Fruit fly (Drosophila melanogaster): ENCODE measurements around the gene CG31268.

Gene CG31268

DNA sequence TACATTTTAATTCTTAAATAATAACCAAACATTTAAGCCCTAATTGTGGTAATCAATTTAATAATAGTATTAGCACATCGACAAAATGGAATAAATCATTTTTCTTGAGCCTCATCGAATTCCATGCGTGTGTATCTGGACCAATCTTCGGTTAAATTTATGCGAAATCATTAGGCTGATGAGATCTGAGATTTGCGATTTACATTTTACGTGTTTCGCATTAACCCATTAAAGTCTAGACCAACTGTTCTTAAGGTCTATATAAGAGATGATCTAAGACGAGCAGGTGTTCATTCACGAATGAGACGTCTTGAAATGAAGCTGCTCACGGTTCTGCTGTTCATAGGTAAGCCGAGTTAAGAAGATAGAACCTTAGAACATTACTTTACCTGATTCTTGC is at the start of gene CG31268:
TSS of gene CG31268 (plus strand) at position 301 of the 400 bp plus-strand sequence.
- TF ChIP-seq pad (GFP tag; optimal IDR thresholded peaks at IDR 0.05) (no peak), CG14711 (tag; optimal IDR thresholded peaks at IDR 0.05) (no peak), Hr96 (GFP tag; optimal IDR thresholded peaks at IDR 0.05) (no peak), toe (GFP tag; optimal IDR thresholded peaks at IDR 0.05) (no peak), CG5204 (GFP tag; optimal IDR thresholded peaks at IDR 0.05) (no peak), CG11617 (GFP tag; optimal IDR thresholded peaks at IDR 0.05) (no peak), bab1 (GFP tag; optimal IDR thresholded peaks at IDR 0.05) (no peak), CG33017 (tag; optimal IDR thresholded peaks at IDR 0.05) (no peak), tj (GFP tag; optimal IDR thresholded peaks at IDR 0.05) (no peak), CG12768 (GFP tag; optimal IDR thresholded peaks at IDR 0.05) (no peak), ovo (GFP tag; optimal IDR thresholded peaks at IDR 0.05) (no peak), Crg-1 (GFP tag; optimal IDR thresholded peaks at IDR 0.05) (no peak), CG7101 (tag; optimal IDR thresholded peaks at IDR 0.05) (no peak), kay (GFP tag; ENCODE audit: borderline replicate concordance) (no peak), CG1620 (GFP tag; optimal IDR thresholded peaks at IDR 0.05) (no peak), CG7045 (GFP tag; optimal IDR thresholded peaks at IDR 0.05) (no peak), cnc (optimal IDR thresholded peaks at IDR 0.05) (no peak), cic (GFP tag; optimal IDR thresholded peaks at IDR 0.05) (no peak), Mnt (GFP tag; optimal IDR thresholded peaks at IDR 0.05) (no peak)

dm6 chr3R:16982108-16982707 is 49.4 kb upstream of the CG31268 start, which contains the start of gene AhcyL2:
Gene AhcyL2 (minus strand): TSS chr3R:16982158.
- TF ChIP-seq Crg-1 (GFP tag; optimal IDR thresholded peaks at IDR 0.05) (no peak), CG12768 (GFP tag; optimal IDR thresholded peaks at IDR 0.05) (peak; percentile 12), CG1620 (GFP tag; optimal IDR thresholded peaks at IDR 0.05) (no peak), CG5204 (GFP tag; optimal IDR thresholded peaks at IDR 0.05) (no peak), CG11617 (GFP tag; optimal IDR thresholded peaks at IDR 0.05) (no peak), Clk (GFP tag; optimal IDR thresholded peaks at IDR 0.05) (no peak), CG33017 (tag; optimal IDR thresholded peaks at IDR 0.05) (peak; percentile 23), CG7101 (tag; optimal IDR thresholded peaks at IDR 0.05) (no peak), tj (GFP tag; optimal IDR thresholded peaks at IDR 0.05) (no peak), cnc (optimal IDR thresholded peaks at IDR 0.05) (no peak), kay (GFP tag; ENCODE audit: borderline replicate concordance) (peak; percentile 78), toe (GFP tag; optimal IDR thresholded peaks at IDR 0.05) (no peak), Hr96 (GFP tag; optimal IDR thresholded peaks at IDR 0.05) (no peak), CG7045 (GFP tag; optimal IDR thresholded peaks at IDR 0.05) (no peak), ovo (GFP tag; optimal IDR thresholded peaks at IDR 0.05) (no peak), Mnt (GFP tag; optimal IDR thresholded peaks at IDR 0.05) (no peak), pad (GFP tag; optimal IDR thresholded peaks at IDR 0.05) (no peak), cic (GFP tag; optimal IDR thresholded peaks at IDR 0.05) (peak; percentile 74), bab1 (GFP tag; optimal IDR thresholded peaks at IDR 0.05) (no peak), CG14711 (tag; optimal IDR thresholded peaks at IDR 0.05) (no peak)

dm6 chr3R:16983001-16983400 is 48.6 kb upstream of the CG31268 start:
- no peak for TF ChIP-seq toe (GFP tag; optimal IDR thresholded peaks at IDR 0.05)
- TF ChIP-seq CG7045 (GFP tag; optimal IDR thresholded peaks at IDR 0.05): no peak
- TF ChIP-seq CG14711 (tag; optimal IDR thresholded peaks at IDR 0.05): no peak
- no peak for TF ChIP-seq CG12768 (GFP tag; optimal IDR thresholded peaks at IDR 0.05)
- TF ChIP-seq cnc (optimal IDR thresholded peaks at IDR 0.05): no peak
- TF ChIP-seq Crg-1 (GFP tag; optimal IDR thresholded peaks at IDR 0.05): no peak
- no peak for TF ChIP-seq ovo (GFP tag; optimal IDR thresholded peaks at IDR 0.05)
- no peak for TF ChIP-seq Clk (GFP tag; optimal IDR thresholded peaks at IDR 0.05)
- TF ChIP-seq Hr96 (GFP tag; optimal IDR thresholded peaks at IDR 0.05): no peak

- TF ChIP-seq Clk (GFP tag; optimal IDR thresholded peaks at IDR 0.05): no peak
- no peak for TF ChIP-seq CG7045 (GFP tag; optimal IDR thresholded peaks at IDR 0.05)
- TF ChIP-seq CG5204 (GFP tag; optimal IDR thresholded peaks at IDR 0.05): no peak
- TF ChIP-seq bab1 (GFP tag; optimal IDR thresholded peaks at IDR 0.05): no peak
- TF ChIP-seq cic (GFP tag; optimal IDR thresholded peaks at IDR 0.05): no peak
- TF ChIP-seq CG33017 (tag; optimal IDR thresholded peaks at IDR 0.05): no peak
- TF ChIP-seq pad (GFP tag; optimal IDR thresholded peaks at IDR 0.05): no peak
- no peak for TF ChIP-seq CG1620 (GFP tag; optimal IDR thresholded peaks at IDR 0.05)
- no peak for TF ChIP-seq kay (GFP tag; ENCODE audit: borderline replicate concordance)
- TF ChIP-seq CG12768 (GFP tag; optimal IDR thresholded peaks at IDR 0.05): no peak
- no peak for TF ChIP-seq tj (GFP tag; optimal IDR thresholded peaks at IDR 0.05)
- no peak for TF ChIP-seq CG11617 (GFP tag; optimal IDR thresholded peaks at IDR 0.05)
Measured at dm6 chr3R:16984221-16984620, 47.4 kb upstream of the CG31268 start.

DNA sequence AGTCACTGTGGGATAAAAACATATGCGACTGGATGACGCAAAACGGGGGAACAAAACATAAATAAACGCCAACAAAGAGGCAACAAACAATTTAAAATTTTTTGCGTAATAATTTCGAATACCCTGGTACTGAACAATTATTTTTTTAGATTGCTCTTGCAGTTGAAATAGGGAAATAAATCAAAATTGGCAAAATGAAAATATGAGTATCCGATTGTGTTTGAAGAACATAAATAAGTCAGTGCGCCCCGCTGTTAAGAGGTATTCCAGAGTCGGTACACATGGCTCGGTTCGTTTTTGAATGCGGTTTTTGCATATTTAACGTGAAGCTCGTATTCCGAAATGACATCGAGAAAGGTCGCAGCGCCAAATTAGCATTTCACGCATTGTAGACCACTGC is 46.1 kb upstream of the CG31268 start:
- TF ChIP-seq kay (GFP tag; ENCODE audit: borderline replicate concordance) (peak; percentile 79), CG12768 (GFP tag; optimal IDR thresholded peaks at IDR 0.05) (no peak)

- TF ChIP-seq bab1 (GFP tag; optimal IDR thresholded peaks at IDR 0.05): peak; percentile 88
- TF ChIP-seq toe (GFP tag; optimal IDR thresholded peaks at IDR 0.05): peak; percentile 94
- TF ChIP-seq CG7045 (GFP tag; optimal IDR thresholded peaks at IDR 0.05): peak; percentile 98
- peak; percentile 86 for TF ChIP-seq CG14711 (tag; optimal IDR thresholded peaks at IDR 0.05)
- TF ChIP-seq Clk (GFP tag; optimal IDR thresholded peaks at IDR 0.05): peak; percentile 94
- peak; percentile 98 for TF ChIP-seq Hr96 (GFP tag; optimal IDR thresholded peaks at IDR 0.05)
- peak; percentile 94 for TF ChIP-seq CG11617 (GFP tag; optimal IDR thresholded peaks at IDR 0.05)
- TF ChIP-seq ovo (GFP tag; optimal IDR thresholded peaks at IDR 0.05): peak; percentile 66
- TF ChIP-seq Crg-1 (GFP tag; optimal IDR thresholded peaks at IDR 0.05): peak; percentile 94
- TF ChIP-seq kay (GFP tag; ENCODE audit: borderline replicate concordance): peak; percentile 87
- peak; percentile 96 for TF ChIP-seq CG33017 (tag; optimal IDR thresholded peaks at IDR 0.05)
- peak; percentile 92 for TF ChIP-seq Mnt (GFP tag; optimal IDR thresholded peaks at IDR 0.05)
- peak; percentile 95 for TF ChIP-seq CG7101 (tag; optimal IDR thresholded peaks at IDR 0.05)
- TF ChIP-seq cic (GFP tag; optimal IDR thresholded peaks at IDR 0.05): peak; percentile 98
- peak; percentile 88 for TF ChIP-seq tj (GFP tag; optimal IDR thresholded peaks at IDR 0.05)
- peak; percentile 94 for TF ChIP-seq CG12768 (GFP tag; optimal IDR thresholded peaks at IDR 0.05)
- TF ChIP-seq pad (GFP tag; optimal IDR thresholded peaks at IDR 0.05): peak; percentile 88
- peak; percentile 89 for TF ChIP-seq CG1620 (GFP tag; optimal IDR thresholded peaks at IDR 0.05)
- peak; percentile 97 for TF ChIP-seq CG5204 (GFP tag; optimal IDR thresholded peaks at IDR 0.05)
- no peak for TF ChIP-seq cnc (optimal IDR thresholded peaks at IDR 0.05)
Measured at dm6 chr3R:16986181-16987074, 45.2 kb upstream of the CG31268 start.
